Fruit fly (Drosophila melanogaster) whole organism, prepupa: ENCODE measurements around the gene CG33286.

Experiments used
- CG10631 ChIP-seq: fragments of 200-800 bp; sonication (Bioruptor generic); optimal IDR thresholded peaks from 2 replicates; lab custom pipeline; 2016; ENCODE audit warnings: missing biosample characterization, missing genetic modification characterization
- CG10669 ChIP-seq: fragments of 200-800 bp; sonication (Bioruptor generic); optimal IDR thresholded peaks from 3 replicates; lab custom pipeline; 2018; ENCODE audit warnings: missing biosample characterization, mild to moderate bottlenecking, missing genetic modification characterization, moderate library complexity
- CG11294 ChIP-seq: fragments of 200-800 bp; sonication (Bioruptor generic); IDR thresholded peaks from 2 replicates; pipeline ENCODE4 v1.3.6; 2022; ENCODE audit warnings: missing biosample characterization, missing genetic modification characterization
- CG11762 ChIP-seq: fragments of 200-800 bp; sonication (Bioruptor generic); optimal IDR thresholded peaks from 3 replicates; lab custom pipeline; 2016; ENCODE audit warnings: missing biosample characterization, missing genetic modification characterization; ENCODE audit not compliant: insufficient read depth
- CG11902 ChIP-seq: fragments of 200-800 bp; sonication (Bioruptor generic); optimal IDR thresholded peaks from 3 replicates; lab custom pipeline; 2016; ENCODE audit warnings: missing biosample characterization, missing genetic modification characterization
- CG15336 ChIP-seq: fragments of 200-800 bp; sonication (Bioruptor generic); IDR thresholded peaks from 2 replicates; pipeline ENCODE4 v1.3.6; 2022; ENCODE audit warnings: missing biosample characterization, missing genetic modification characterization
- CG31627 ChIP-seq: fragments of 200-800 bp; sonication (Bioruptor generic); optimal IDR thresholded peaks from 3 replicates; lab custom pipeline; 2016; ENCODE audit warnings: missing biosample characterization, missing genetic modification characterization
- CG32006 ChIP-seq: fragments of 200-800 bp; sonication (Bioruptor generic); optimal IDR thresholded peaks from 3 replicates; lab custom pipeline; 2017; ENCODE audit warnings: missing biosample characterization, mild to moderate bottlenecking, missing genetic modification characterization
- CG3919 ChIP-seq: fragments of 200-800 bp; sonication (Bioruptor generic); optimal IDR thresholded peaks from 3 replicates; lab custom pipeline; 2016; ENCODE audit warnings: missing biosample characterization, missing genetic modification characterization
- CG4318 ChIP-seq: fragments of 200-800 bp; sonication (Bioruptor generic); optimal IDR thresholded peaks from 3 replicates; lab custom pipeline; 2017; ENCODE audit warnings: missing biosample characterization, mild to moderate bottlenecking, missing genetic modification characterization
- CG6163 ChIP-seq: fragments of 200-800 bp; sonication (Bioruptor generic); IDR thresholded peaks from 3 replicates; pipeline ENCODE4 v1.3.6; 2022; ENCODE audit warnings: missing biosample characterization, missing genetic modification characterization
- CG6808 ChIP-seq: fragments of 200-800 bp; sonication (Bioruptor generic); optimal IDR thresholded peaks from 3 replicates; lab custom pipeline; 2017; ENCODE audit warnings: missing biosample characterization, missing genetic modification characterization, mild to moderate bottlenecking, moderate library complexity, missing genetic modification reagents
- CG6854 ChIP-seq: fragments of 200-800 bp; sonication (Bioruptor generic); optimal IDR thresholded peaks from 2 replicates; lab custom pipeline; 2017; ENCODE audit warnings: missing biosample characterization, mild to moderate bottlenecking, missing genetic modification characterization
- CG7368 ChIP-seq: fragments of 200-800 bp; sonication (Bioruptor generic); optimal IDR thresholded peaks from 3 replicates; lab custom pipeline; 2016; ENCODE audit warnings: missing biosample characterization, missing genetic modification characterization
- CG8119 ChIP-seq: fragments of 200-800 bp; sonication (Bioruptor generic); IDR thresholded peaks from 3 replicates; pipeline ENCODE4 v1.3.6; 2022; ENCODE audit warnings: missing biosample characterization, missing genetic modification characterization
- CG8319 ChIP-seq: fragments of 200-800 bp; sonication (Bioruptor generic); optimal IDR thresholded peaks from 3 replicates; lab custom pipeline; 2016; ENCODE audit warnings: missing biosample characterization, missing genetic modification characterization
- CG8632 ChIP-seq: fragments of 200-800 bp; sonication (Bioruptor generic); optimal IDR thresholded peaks from 3 replicates; lab custom pipeline; 2016; ENCODE audit warnings: missing biosample characterization, missing genetic modification characterization
- CG9139 ChIP-seq: fragments of 200-800 bp; sonication (Bioruptor generic); optimal IDR thresholded peaks from 3 replicates; lab custom pipeline; 2017; ENCODE audit warnings: missing biosample characterization, mild to moderate bottlenecking, missing genetic modification characterization
- Eip75B ChIP-seq: fragments of 200-800 bp; sonication (Bioruptor generic); optimal IDR thresholded peaks from 3 replicates; lab custom pipeline; 2016; ENCODE audit warnings: missing biosample characterization, missing genetic modification characterization
- Eip78C ChIP-seq: fragments of 200-800 bp; sonication (Bioruptor generic); peaks from one replicate; lab custom pipeline; 2016; ENCODE audit warnings: missing biosample characterization, missing genetic modification characterization
- Ets21C ChIP-seq: fragments of 200-800 bp; sonication (Bioruptor generic); optimal IDR thresholded peaks from 3 replicates; lab custom pipeline; 2016; ENCODE audit warnings: missing biosample characterization, missing genetic modification characterization
- Ets96B ChIP-seq: fragments of 200-800 bp; optimal IDR thresholded peaks from 2 replicates; lab custom pipeline; 2019; ENCODE audit warnings: missing biosample characterization, mild to moderate bottlenecking, missing genetic modification characterization, moderate library complexity
- Hr38 ChIP-seq: sonication (Bioruptor generic); optimal IDR thresholded peaks from 2 replicates; lab custom pipeline; 2016; ENCODE audit warnings: missing biosample characterization, missing genetic modification characterization
- Hr39 ChIP-seq: fragments of 200-800 bp; sonication (Bioruptor generic); optimal IDR thresholded peaks from 2 replicates; lab custom pipeline; 2016; ENCODE audit warnings: missing biosample characterization, missing genetic modification characterization
- Hr4 ChIP-seq: fragments of 200-800 bp; sonication (Bioruptor generic); optimal IDR thresholded peaks from 3 replicates; lab custom pipeline; 2016; ENCODE audit warnings: missing biosample characterization, missing genetic modification characterization
- Lpt ChIP-seq: fragments of 200-800 bp; sonication (Bioruptor generic); optimal IDR thresholded peaks from 3 replicates; lab custom pipeline; 2016; ENCODE audit warnings: missing biosample characterization, missing genetic modification characterization
- Met ChIP-seq: fragments of 200-800 bp; sonication (Bioruptor generic); optimal IDR thresholded peaks from 3 replicates; lab custom pipeline; 2016; ENCODE audit warnings: missing biosample characterization, missing genetic modification characterization
- OdsH ChIP-seq: fragments of 200-800 bp; sonication (Bioruptor generic); optimal IDR thresholded peaks from 3 replicates; lab custom pipeline; 2016; ENCODE audit warnings: missing biosample characterization, missing genetic modification characterization
- Sox14 ChIP-seq: fragments of 200-800 bp; sonication (Bioruptor generic); optimal IDR thresholded peaks from 3 replicates; lab custom pipeline; 2016; ENCODE audit warnings: missing biosample characterization, missing genetic modification characterization
- Sox15 ChIP-seq: fragments of 200-800 bp; sonication (Bioruptor generic); optimal IDR thresholded peaks from 3 replicates; lab custom pipeline; 2016; ENCODE audit warnings: missing biosample characterization, missing genetic modification characterization
- achi ChIP-seq: fragments of 200-800 bp; sonication (Bioruptor generic); optimal IDR thresholded peaks from 3 replicates; lab custom pipeline; 2016; ENCODE audit warnings: missing biosample characterization, missing genetic modification characterization
- cyc ChIP-seq: fragments of 200-800 bp; sonication (Bioruptor generic); optimal IDR thresholded peaks from 3 replicates; lab custom pipeline; 2016; ENCODE audit warnings: missing biosample characterization, missing genetic modification characterization
- dac ChIP-seq: fragments of 200-800 bp; sonication (Bioruptor generic); optimal IDR thresholded peaks from 2 replicates; lab custom pipeline; 2017; ENCODE audit warnings: missing biosample characterization, mild to moderate bottlenecking, missing genetic modification characterization
- dsx ChIP-seq: fragments of 200-800 bp; optimal IDR thresholded peaks from 3 replicates; lab custom pipeline; 2019; ENCODE audit warnings: missing biosample characterization, mild to moderate bottlenecking, missing genetic modification characterization, moderate library complexity; ENCODE audit not compliant: poor library complexity, severe bottlenecking
- eg ChIP-seq: fragments of 200-800 bp; sonication (Bioruptor generic); IDR thresholded peaks from 3 replicates; pipeline ENCODE4 v1.3.6; 2022; ENCODE audit warnings: missing biosample characterization, missing genetic modification characterization
- esn ChIP-seq: fragments of 200-800 bp; sonication (Bioruptor generic); optimal IDR thresholded peaks from 2 replicates; lab custom pipeline; 2016; ENCODE audit warnings: missing biosample characterization, mild to moderate bottlenecking, missing genetic modification characterization, moderate library complexity
- fd59A ChIP-seq: fragments of 200-800 bp; sonication (Bioruptor generic); optimal IDR thresholded peaks from 2 replicates; lab custom pipeline; 2017; ENCODE audit warnings: missing biosample characterization, mild to moderate bottlenecking, missing genetic modification characterization, missing genetic modification reagents
- fd85E ChIP-seq: fragments of 200-800 bp; sonication (Bioruptor generic); optimal IDR thresholded peaks from 3 replicates; lab custom pipeline; 2016; ENCODE audit warnings: missing biosample characterization, missing genetic modification characterization
- fkh ChIP-seq: fragments of 200-800 bp; sonication (Bioruptor generic); optimal IDR thresholded peaks from 3 replicates; lab custom pipeline; 2017; ENCODE audit warnings: missing biosample characterization, mild to moderate bottlenecking, missing genetic modification characterization, moderate library complexity
- net ChIP-seq: fragments of 200-800 bp; sonication (Bioruptor generic); optimal IDR thresholded peaks from 3 replicates; lab custom pipeline; 2016; ENCODE audit warnings: missing biosample characterization, missing genetic modification characterization
- pdm3 ChIP-seq: fragments of 200-800 bp; sonication (Bioruptor generic); optimal IDR thresholded peaks from 3 replicates; lab custom pipeline; 2016; ENCODE audit warnings: missing biosample characterization, missing genetic modification characterization
- salr ChIP-seq, 2 experiments: fragments of 200-800 bp; sonication (Bioruptor generic); optimal IDR thresholded peaks; 3 replicates each; lab custom pipeline; 2016 to 2018; ENCODE audit warnings: missing biosample characterization in 2 of 2, missing genetic modification characterization in 2 of 2, mild to moderate bottlenecking in 1 of 2
- ss ChIP-seq, 2 experiments: fragments of 200-800 bp; sonication (Bioruptor generic); optimal IDR thresholded peaks; 2 replicates in 1 of 2; 3 replicates in 1 of 2; lab custom pipeline; 2017 to 2018; ENCODE audit warnings: mild to moderate bottlenecking in 2 of 2, missing biosample characterization in 2 of 2, missing genetic modification characterization in 2 of 2, moderate library complexity in 1 of 2
- svp ChIP-seq: fragments of 200-800 bp; sonication (Bioruptor generic); peaks from one replicate; lab custom pipeline; 2016; ENCODE audit warnings: missing biosample characterization, missing genetic modification characterization
- topi ChIP-seq: fragments of 200-800 bp; sonication (Bioruptor generic); optimal IDR thresholded peaks from 3 replicates; lab custom pipeline; 2016; ENCODE audit warnings: missing biosample characterization, missing genetic modification characterization
- vri ChIP-seq: fragments of 200-800 bp; sonication (Bioruptor generic); optimal IDR thresholded peaks from 3 replicates; lab custom pipeline; 2016; ENCODE audit warnings: missing biosample characterization, mild to moderate bottlenecking, missing genetic modification characterization

The CG33286 gene

dm6 chr3L:20950520-20951135, 23.9 kb downstream of the CG33286 start (continued):
- peak; percentile 95 for TF ChIP-seq Sox15 (GFP tag; lab: Kevin White, UChicago)
- peak; percentile 94 for TF ChIP-seq esn (GFP tag; lab: Kevin White, UChicago)
- peak; percentile 89 for TF ChIP-seq CG11762
- TF ChIP-seq pdm3: peak; percentile 94
- peak; percentile 83 for TF ChIP-seq CG15336 (GFP tag; lab: Robert Waterston, UW)
- peak; percentile 90 for TF ChIP-seq Hr39 (GFP tag; lab: Kevin White, UChicago)
- peak; percentile 93 for TF ChIP-seq achi (GFP tag; lab: Kevin White, UChicago)
- TF ChIP-seq CG6808: peak; percentile 96
- TF ChIP-seq Ets21C: peak; percentile 83
- TF ChIP-seq CG4318 (GFP tag; lab: Kevin White, UChicago): peak; percentile 88
- peak; percentile 93 for TF ChIP-seq dsx (GFP tag; lab: Kevin White, UChicago)
- peak; percentile 78 for TF ChIP-seq CG7368 (GFP tag; lab: Kevin White, UChicago)
- TF ChIP-seq eg (GFP tag; lab: Robert Waterston, UW): peak; percentile 61
- peak; percentile 88 for TF ChIP-seq dac (GFP tag; lab: Kevin White, UChicago)
- peak; percentile 88 for TF ChIP-seq Hr4 (GFP tag; lab: Kevin White, UChicago)
- TF ChIP-seq vri (GFP tag; lab: Kevin White, UChicago): peak; percentile 65
- TF ChIP-seq CG9139 (GFP tag; lab: Kevin White, UChicago): peak; percentile 87
- TF ChIP-seq Eip78C (GFP tag; lab: Kevin White, UChicago): peak; percentile 99
- TF ChIP-seq CG32006 (GFP tag; lab: Kevin White, UChicago): peak; percentile 94
- TF ChIP-seq Lpt (GFP tag; lab: Kevin White, UChicago): peak; percentile 71
- peak; percentile 91 for TF ChIP-seq Eip75B
- peak; percentile 90 for TF ChIP-seq CG31627 (GFP tag; lab: Kevin White, UChicago)
- TF ChIP-seq Sox14 (GFP tag; lab: Kevin White, UChicago): peak; percentile 94
- peak; percentile 89 for TF ChIP-seq net (GFP tag; lab: Kevin White, UChicago)
- TF ChIP-seq, all 60 proteins: peak for 57

- TF ChIP-seq cyc (GFP tag; lab: Kevin White, UChicago) (peak; percentile 94), Ets21C (peak; percentile 92), eg (GFP tag; lab: Robert Waterston, UW) (peak; percentile 84), Hr4 (GFP tag; lab: Kevin White, UChicago) (peak; percentile 92), CG6854 (GFP tag; lab: Kevin White, UChicago) (peak; percentile 66), fd59A (peak; percentile 97), svp (peak; percentile 98), CG7368 (GFP tag; lab: Kevin White, UChicago) (peak; percentile 86), CG4318 (GFP tag; lab: Kevin White, UChicago) (peak; percentile 90), CG8319 (GFP tag; lab: Kevin White, UChicago) (peak; percentile 92), fkh (GFP tag; lab: Kevin White, UChicago) (no peak), net (GFP tag; lab: Kevin White, UChicago) (peak; percentile 93), Eip78C (GFP tag; lab: Kevin White, UChicago) (peak; percentile 99), CG9139 (GFP tag; lab: Kevin White, UChicago) (peak; percentile 96), Sox14 (GFP tag; lab: Kevin White, UChicago) (peak; percentile 97), topi (GFP tag; lab: Kevin White, UChicago) (peak; percentile 97), Sox15 (GFP tag; lab: Kevin White, UChicago) (peak; percentile 93), ss (GFP tag; optimal IDR thresholded peaks at IDR 0.05; lab: Kevin White, UChicago) (peak; percentile 93 to 96), fd85E (GFP tag; lab: Kevin White, UChicago) (peak; percentile 77), CG11902 (GFP tag; lab: Kevin White, UChicago) (peak; percentile 91), CG3919 (peak; percentile 97), CG10669 (GFP tag; lab: Kevin White, UChicago) (peak; percentile 98), Eip75B (peak; percentile 97), CG31627 (GFP tag; lab: Kevin White, UChicago) (peak; percentile 95), CG32006 (GFP tag; lab: Kevin White, UChicago) (peak; percentile 94), CG10631 (GFP tag; lab: Kevin White, UChicago) (peak; percentile 99), CG8119 (GFP tag; lab: Robert Waterston, UW) (peak; percentile 94), esn (GFP tag; lab: Kevin White, UChicago) (peak; percentile 96), Ets96B (tag; lab: Kevin White, UChicago) (peak; percentile 98), vri (GFP tag; lab: Kevin White, UChicago) (peak; percentile 89), CG8632 (GFP tag; lab: Kevin White, UChicago) (peak; percentile 97), Hr38 (GFP tag; lab: Kevin White, UChicago) (no peak), Met (GFP tag; lab: Kevin White, UChicago) (peak; percentile 96), OdsH (peak; percentile 97), salr (GFP tag; optimal IDR thresholded peaks at IDR 0.05; lab: Kevin White, UChicago) (peak; percentile 89 to 95), Hr39 (GFP tag; lab: Kevin White, UChicago) (peak; percentile 94), CG11294 (GFP tag; lab: Robert Waterston, UW) (peak; percentile 85), CG6163 (GFP tag; lab: Robert Waterston, UW) (peak; percentile 90), CG11762 (peak; percentile 93)
These were observed 24.4 kb downstream of the CG33286 start for dm6 chr3L:20950136-20950499.
